Worm (Caenorhabditis elegans): ENCODE data around the gene mdt-15.

DNA sequence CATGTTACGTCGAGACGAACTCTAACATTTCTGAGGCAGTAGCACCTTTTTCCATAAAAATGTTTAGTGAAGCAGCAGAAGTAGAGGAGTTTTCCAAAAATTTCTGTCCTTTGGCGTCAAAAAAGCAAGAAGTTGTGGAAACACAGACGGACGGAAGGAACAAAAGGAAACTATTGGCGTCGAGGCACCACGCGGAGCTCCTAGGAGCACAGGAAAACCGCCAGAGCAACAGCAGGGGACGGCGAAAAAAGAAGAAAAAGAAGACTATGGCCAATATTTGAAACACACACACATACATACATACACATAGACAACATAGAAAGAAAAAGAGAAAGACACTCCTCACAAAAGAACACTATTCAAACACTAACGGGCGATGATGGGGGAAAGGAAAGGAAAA lies 9.4 kb upstream of the mdt-15 start:
- no peak for TF ChIP-seq tbx-9 (tag; optimal IDR thresholded peaks at IDR 0.05; ENCODE audit: borderline replicate concordance)
- no peak for TF ChIP-seq pha-4 (tag; optimal IDR thresholded peaks at IDR 0.05)
- TF ChIP-seq ama-1 (optimal IDR thresholded peaks at IDR 0.05): no peak
- TF ChIP-seq ama-1 (GFP tag; optimal IDR thresholded peaks at IDR 0.05): no peak
- TF ChIP-seq mel-28 (tag; optimal IDR thresholded peaks at IDR 0.05; ENCODE audit: borderline replicate concordance): no peak
- TF ChIP-seq xnd-1 (tag; optimal IDR thresholded peaks at IDR 0.05): no peak
- no peak for TF ChIP-seq nfya-1 (tag; optimal IDR thresholded peaks at IDR 0.05; ENCODE audit: borderline replicate concordance, insufficient read depth)
- TF ChIP-seq madf-6 (GFP tag; IDR thresholded peaks at IDR 0.05): no peak
- TF ChIP-seq aptf-2 (GFP tag; conservative IDR thresholded peaks at IDR 0.05): no peak
- no peak for TF ChIP-seq F49E8.2 (tag; optimal IDR thresholded peaks at IDR 0.05; ENCODE audit: insufficient read depth)
- no peak for TF ChIP-seq tlf-1 (GFP tag; optimal IDR thresholded peaks at IDR 0.05)

Data from whole organism, young adult.